Fruit fly (Drosophila melanogaster): ENCODE data around the gene Arp8.

The Arp8 gene

DNA sequence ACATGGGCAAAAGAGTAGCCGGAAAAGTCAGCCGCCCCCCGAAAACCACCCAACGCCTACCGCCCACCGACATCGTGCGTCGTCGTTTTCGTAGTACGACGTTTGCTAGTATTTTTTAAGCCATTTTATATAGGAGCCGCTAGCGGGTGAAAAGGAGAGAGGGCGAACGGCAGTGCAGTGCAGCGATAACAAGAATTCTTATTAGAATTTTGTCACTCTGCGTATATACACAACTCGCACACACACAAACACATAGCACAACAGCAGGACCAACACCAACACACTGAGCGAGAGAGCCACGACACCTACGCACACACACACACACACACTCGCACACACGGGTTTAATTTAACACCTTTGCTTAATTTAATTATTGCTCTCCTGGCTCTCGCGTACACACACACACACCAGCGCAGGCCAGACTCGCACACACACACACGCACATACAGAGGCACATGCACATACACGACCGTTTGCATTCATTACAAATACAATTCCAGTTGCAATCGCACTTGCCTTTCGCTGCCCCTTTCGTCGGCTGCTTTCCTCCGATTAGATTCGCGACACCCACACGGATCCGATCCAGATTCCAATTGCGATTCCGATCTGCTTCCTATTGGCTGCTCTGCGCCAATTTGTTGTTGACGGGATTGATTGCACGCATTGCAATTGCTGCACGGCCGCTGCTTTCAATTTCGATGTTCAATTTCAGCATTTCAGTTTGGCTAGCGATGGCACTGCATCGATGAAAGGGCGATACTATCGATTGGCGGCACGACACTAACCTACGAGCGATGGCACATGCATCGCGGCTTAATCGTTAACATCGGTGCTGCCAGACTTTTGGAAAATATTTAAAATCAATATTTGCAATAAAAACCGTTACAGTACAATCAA lies 33.5 kb downstream of the Arp8 start, which contains the start of gene Socs16D (continued):
- TF ChIP-seq vri (GFP tag; optimal IDR thresholded peaks at IDR 0.05) = peak; percentile 33
- peak; percentile 22 for TF ChIP-seq CG8632 (GFP tag; optimal IDR thresholded peaks at IDR 0.05)
- TF ChIP-seq Hr39 (GFP tag; optimal IDR thresholded peaks at IDR 0.05) = peak; percentile 1
- no peak for TF ChIP-seq fd85E (GFP tag; optimal IDR thresholded peaks at IDR 0.05)
- TF ChIP-seq Gug (GFP tag; IDR thresholded peaks at IDR 0.05) = no peak
- no peak for TF ChIP-seq CG8119 (GFP tag; IDR thresholded peaks at IDR 0.05)
- no peak for TF ChIP-seq CG11762 (GFP tag; optimal IDR thresholded peaks at IDR 0.05; ENCODE audit: insufficient read depth)
- peak; percentile 34 for TF ChIP-seq Smox (GFP tag; optimal IDR thresholded peaks at IDR 0.05)
- no peak for TF ChIP-seq Blimp-1 (GFP tag; optimal IDR thresholded peaks at IDR 0.05)
- TF ChIP-seq Eip78C (GFP tag) = peak; percentile 75
- no peak for TF ChIP-seq salr (GFP tag; optimal IDR thresholded peaks at IDR 0.05)
- TF ChIP-seq acj6 (GFP tag; optimal IDR thresholded peaks at IDR 0.05) = no peak
- no peak for TF ChIP-seq CG32006 (GFP tag; optimal IDR thresholded peaks at IDR 0.05)
- peak; percentile 15 for TF ChIP-seq Sox14 (GFP tag; optimal IDR thresholded peaks at IDR 0.05)
- TF ChIP-seq CG8319 (GFP tag; optimal IDR thresholded peaks at IDR 0.05) = no peak
- TF ChIP-seq CG11294 (GFP tag; IDR thresholded peaks at IDR 0.05) = no peak
- TF ChIP-seq dsx (GFP tag; optimal IDR thresholded peaks at IDR 0.05; ENCODE audit: poor library complexity, severe bottlenecking) = peak; percentile 13
- TF ChIP-seq CG10669 (GFP tag; optimal IDR thresholded peaks at IDR 0.05) = no peak
- no peak for TF ChIP-seq Hr4 (GFP tag; optimal IDR thresholded peaks at IDR 0.05)
- TF ChIP-seq CG16779 (tag; optimal IDR thresholded peaks at IDR 0.05) = peak; percentile 20
- peak; percentile 45 for TF ChIP-seq Sox102F (GFP tag; optimal IDR thresholded peaks at IDR 0.05)
- no peak for TF ChIP-seq Ets21C (GFP tag; optimal IDR thresholded peaks at IDR 0.05)
- no peak for TF ChIP-seq CG6792 (GFP tag; optimal IDR thresholded peaks at IDR 0.05)
- TF ChIP-seq CG31627 (GFP tag; optimal IDR thresholded peaks at IDR 0.05) = peak; percentile 32
- TF ChIP-seq CG6163 (GFP tag; IDR thresholded peaks at IDR 0.05) = no peak; the same call in 2 of the 3 replicates
- TF ChIP-seq CG7368 (GFP tag; optimal IDR thresholded peaks at IDR 0.05) = no peak
- no peak for TF ChIP-seq CG9139 (GFP tag; optimal IDR thresholded peaks at IDR 0.05)

DNA sequence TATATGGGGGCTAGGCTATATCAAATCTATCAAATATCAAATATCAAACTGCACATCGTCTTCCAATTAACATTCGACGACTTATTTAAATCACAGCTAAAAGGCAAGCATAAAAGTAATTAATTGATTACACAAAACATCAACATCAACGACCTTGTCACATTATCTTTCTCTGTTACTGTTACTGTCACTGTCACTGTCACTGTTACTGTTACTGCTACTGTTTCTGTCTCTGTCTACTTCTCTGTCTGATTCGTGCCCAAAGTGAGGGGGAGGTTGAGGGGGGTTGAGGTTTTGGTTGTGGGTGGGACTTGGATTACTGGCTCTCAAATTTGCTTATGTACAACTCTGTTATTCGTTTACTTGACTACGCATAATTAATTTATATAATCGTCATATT lies 39.1 kb downstream of the Arp8 start:
- TF ChIP-seq CG9139 (GFP tag; optimal IDR thresholded peaks at IDR 0.05) = no peak
- peak; percentile 9 for TF ChIP-seq fkh (GFP tag; optimal IDR thresholded peaks at IDR 0.05)
- TF ChIP-seq OdsH (GFP tag; optimal IDR thresholded peaks at IDR 0.05) = no peak
- no peak for TF ChIP-seq eg (GFP tag; IDR thresholded peaks at IDR 0.05)
- no peak for TF ChIP-seq CG3032 (tag; optimal IDR thresholded peaks at IDR 0.05)
- TF ChIP-seq Sox15 (GFP tag; optimal IDR thresholded peaks at IDR 0.05) = no peak
- no peak for TF ChIP-seq pdm3 (GFP tag; optimal IDR thresholded peaks at IDR 0.05)
- no peak for TF ChIP-seq dac (GFP tag; optimal IDR thresholded peaks at IDR 0.05)
- no peak for TF ChIP-seq cyc (GFP tag; optimal IDR thresholded peaks at IDR 0.05)
- no peak for TF ChIP-seq lz (GFP tag; optimal IDR thresholded peaks at IDR 0.05)
- no peak for TF ChIP-seq Ets96B (tag; optimal IDR thresholded peaks at IDR 0.05)
- TF ChIP-seq achi (GFP tag; optimal IDR thresholded peaks at IDR 0.05) = no peak
- no peak for TF ChIP-seq net (GFP tag; optimal IDR thresholded peaks at IDR 0.05)
- no peak for TF ChIP-seq CG4318 (GFP tag; optimal IDR thresholded peaks at IDR 0.05)
- TF ChIP-seq Sox102F (GFP tag; optimal IDR thresholded peaks at IDR 0.05) = no peak
- no peak for TF ChIP-seq spab (GFP tag; optimal IDR thresholded peaks at IDR 0.05)
- peak; percentile 7 for TF ChIP-seq Hr39 (GFP tag; optimal IDR thresholded peaks at IDR 0.05)
- no peak for TF ChIP-seq Ets21C (GFP tag; optimal IDR thresholded peaks at IDR 0.05)
- TF ChIP-seq Eip75B (GFP tag; optimal IDR thresholded peaks at IDR 0.05) = no peak
- TF ChIP-seq CG6808 (GFP tag; optimal IDR thresholded peaks at IDR 0.05) = no peak
- no peak for TF ChIP-seq CG6276 (GFP tag; optimal IDR thresholded peaks at IDR 0.05)
- no peak for TF ChIP-seq CG7368 (GFP tag; optimal IDR thresholded peaks at IDR 0.05)
- no peak for TF ChIP-seq CG11762 (GFP tag; optimal IDR thresholded peaks at IDR 0.05; ENCODE audit: insufficient read depth)
- TF ChIP-seq Eip93F (GFP tag; optimal IDR thresholded peaks at IDR 0.05) = no peak
- no peak for TF ChIP-seq CG6854 (GFP tag; optimal IDR thresholded peaks at IDR 0.05)
- no peak for TF ChIP-seq CG11902 (GFP tag; optimal IDR thresholded peaks at IDR 0.05)
- no peak for TF ChIP-seq CG32006 (GFP tag; optimal IDR thresholded peaks at IDR 0.05)
- no peak for TF ChIP-seq CG6792 (GFP tag; optimal IDR thresholded peaks at IDR 0.05)
- no peak for TF ChIP-seq CG11294 (GFP tag; IDR thresholded peaks at IDR 0.05)
- peak; percentile 34 for TF ChIP-seq svp (GFP tag)
- no peak for TF ChIP-seq CG34406 (GFP tag; optimal IDR thresholded peaks at IDR 0.05)
- no peak for TF ChIP-seq Blimp-1 (GFP tag; optimal IDR thresholded peaks at IDR 0.05)
- TF ChIP-seq fd85E (GFP tag; optimal IDR thresholded peaks at IDR 0.05) = no peak

Data from whole organism, prepupa.